Fruit fly (Drosophila melanogaster) whole organism, embryonic: ENCODE results near the gene trbl.

Experiments used
- BEAF-32 ChIP-seq: fragments of 200-800 bp; sonication (Bioruptor generic); optimal IDR thresholded peaks from 3 replicates; lab custom pipeline; 2017; ENCODE audit warnings: missing biosample characterization, missing genetic modification characterization, mild to moderate bottlenecking, moderate library complexity, missing genetic modification reagents
- Bteb2 ChIP-seq: fragments of 200-800 bp; sonication (Bioruptor generic); optimal IDR thresholded peaks from 2 replicates; lab custom pipeline; 2016; ENCODE audit warnings: missing biosample characterization, missing genetic modification characterization
- CG10267 ChIP-seq: fragments of 200-800 bp; sonication (Bioruptor generic); optimal IDR thresholded peaks from 2 replicates; lab custom pipeline; 2018; ENCODE audit warnings: missing biosample characterization, mild to moderate bottlenecking, missing genetic modification characterization, moderate library complexity
- CG10431 ChIP-seq: fragments of 200-800 bp; sonication (Bioruptor generic); optimal IDR thresholded peaks from 3 replicates; lab custom pipeline; 2018; ENCODE audit warnings: missing biosample characterization, mild to moderate bottlenecking, missing genetic modification characterization
- CG11696 ChIP-seq: fragments of 200-800 bp; sonication (Bioruptor generic); IDR thresholded peaks from 2 replicates; pipeline ENCODE4 v1.3.6; 2022; ENCODE audit warnings: missing biosample characterization, missing genetic modification characterization
- CG12155 ChIP-seq: fragments of 200-800 bp; sonication (Bioruptor generic); optimal IDR thresholded peaks from 3 replicates; lab custom pipeline; 2016; ENCODE audit warnings: missing biosample characterization, missing genetic modification characterization
- CG15479 ChIP-seq: fragments of 200-800 bp; sonication (Bioruptor generic); optimal IDR thresholded peaks from 3 replicates; lab custom pipeline; 2019; ENCODE audit warnings: missing biosample characterization, mild to moderate bottlenecking, missing genetic modification characterization, moderate library complexity
- CG16779 ChIP-seq: fragments of 200-800 bp; sonication (Bioruptor generic); IDR thresholded peaks from 2 replicates; pipeline ENCODE4 v1.3.6; 2022; ENCODE audit warnings: missing biosample characterization, missing genetic modification characterization
- CG16815 ChIP-seq: fragments of 200-800 bp; sonication (Bioruptor generic); optimal IDR thresholded peaks from 3 replicates; lab custom pipeline; 2017; ENCODE audit warnings: missing biosample characterization, mild to moderate bottlenecking, missing genetic modification characterization
- CG17568 ChIP-seq: fragments of 200-800 bp; sonication (Bioruptor generic); optimal IDR thresholded peaks from 2 replicates; lab custom pipeline; 2018; ENCODE audit warnings: missing biosample characterization, mild to moderate bottlenecking, missing genetic modification characterization, moderate library complexity
- CG17612 ChIP-seq: fragments of 200-800 bp; sonication (Bioruptor generic); IDR thresholded peaks from 2 replicates; pipeline ENCODE4 v1.3.6; 2022; ENCODE audit warnings: missing biosample characterization, missing genetic modification characterization
- CG17912 ChIP-seq: fragments of 200-800 bp; sonication (Bioruptor generic); optimal IDR thresholded peaks from 2 replicates; lab custom pipeline; 2018; ENCODE audit warnings: missing biosample characterization, mild to moderate bottlenecking, missing genetic modification characterization
- CG1832 ChIP-seq: fragments of 200-800 bp; sonication (Bioruptor generic); optimal IDR thresholded peaks from 2 replicates; lab custom pipeline; 2017; ENCODE audit warnings: missing biosample characterization, mild to moderate bottlenecking, missing genetic modification characterization, inconsistent platforms
- CG18476 ChIP-seq: fragments of 200-800 bp; sonication (Bioruptor generic); optimal IDR thresholded peaks from 2 replicates; lab custom pipeline; 2016; ENCODE audit warnings: missing biosample characterization, mild to moderate bottlenecking, missing genetic modification characterization
- CG2129 ChIP-seq: fragments of 200-800 bp; sonication (Bioruptor generic); IDR thresholded peaks from 2 replicates; pipeline ENCODE4 v1.3.6; 2022; ENCODE audit warnings: missing biosample characterization, missing genetic modification characterization; ENCODE audit not compliant: partially characterized antibody
- CG2199 ChIP-seq: fragments of 200-800 bp; sonication (Bioruptor generic); IDR thresholded peaks from 3 replicates; pipeline ENCODE4 v1.3.6; 2022; ENCODE audit warnings: missing biosample characterization, missing genetic modification characterization
- CG2202 ChIP-seq: fragments of 200-800 bp; sonication (Bioruptor generic); optimal IDR thresholded peaks from 2 replicates; lab custom pipeline; 2018; ENCODE audit warnings: missing biosample characterization, mild to moderate bottlenecking, missing genetic modification characterization
- CG3407 ChIP-seq: fragments of 200-800 bp; sonication (Bioruptor generic); optimal IDR thresholded peaks from 2 replicates; lab custom pipeline; 2018; ENCODE audit warnings: missing biosample characterization, mild to moderate bottlenecking, missing genetic modification characterization
- CG3995 ChIP-seq: fragments of 200-800 bp; sonication (Bioruptor generic); optimal IDR thresholded peaks from 3 replicates; lab custom pipeline; 2016; ENCODE audit warnings: missing biosample characterization, missing genetic modification characterization
- CG4820 ChIP-seq: fragments of 200-800 bp; sonication (Bioruptor generic); optimal IDR thresholded peaks from 3 replicates; lab custom pipeline; 2016; ENCODE audit warnings: missing biosample characterization, missing genetic modification characterization
- CG4854 ChIP-seq: fragments of 200-800 bp; sonication (Bioruptor generic); optimal IDR thresholded peaks from 2 replicates; lab custom pipeline; 2016; ENCODE audit warnings: missing biosample characterization, missing genetic modification characterization, inconsistent platforms
- CG7357 ChIP-seq: fragments of 200-800 bp; sonication (Bioruptor generic); IDR thresholded peaks from 3 replicates; pipeline ENCODE4 v1.3.6; 2022; ENCODE audit warnings: missing biosample characterization, missing genetic modification characterization
- CG7372 ChIP-seq: fragments of 200-800 bp; sonication (Bioruptor generic); IDR thresholded peaks from 2 replicates; pipeline ENCODE4 v1.3.6; 2022; ENCODE audit warnings: missing biosample characterization, missing genetic modification characterization
- CG7963 ChIP-seq: fragments of 200-800 bp; sonication (Bioruptor generic); IDR thresholded peaks from 3 replicates; pipeline ENCODE4 v1.3.6; 2022; ENCODE audit warnings: missing biosample characterization, missing genetic modification characterization; ENCODE audit not compliant: partially characterized antibody
- CG9437 ChIP-seq: fragments of 200-800 bp; sonication (Bioruptor generic); optimal IDR thresholded peaks from 2 replicates; lab custom pipeline; 2018; ENCODE audit warnings: missing biosample characterization, mild to moderate bottlenecking, missing genetic modification characterization
- Dip3 ChIP-seq: fragments of 200-800 bp; sonication (Bioruptor generic); optimal IDR thresholded peaks from 3 replicates; lab custom pipeline; 2016; ENCODE audit warnings: missing biosample characterization, missing genetic modification characterization
- Doc2 ChIP-seq: fragments of 200-800 bp; sonication (Bioruptor generic); IDR thresholded peaks from 2 replicates; pipeline ENCODE4 v1.3.6; 2022; ENCODE audit warnings: missing biosample characterization, missing genetic modification characterization
- Fer3 ChIP-seq: fragments of 200-800 bp; sonication (Bioruptor generic); optimal IDR thresholded peaks from 2 replicates; lab custom pipeline; 2018; ENCODE audit warnings: missing biosample characterization, mild to moderate bottlenecking, missing genetic modification characterization, moderate library complexity
- GATAe ChIP-seq: fragments of 200-800 bp; sonication (Bioruptor generic); conservative IDR thresholded peaks from 2 replicates; pipeline ENCODE4 v1.3.6; 2022; ENCODE audit warnings: missing biosample characterization, missing genetic modification characterization
- Gsc ChIP-seq: fragments of 200-800 bp; sonication (Bioruptor generic); IDR thresholded peaks from 2 replicates; pipeline ENCODE4 v1.3.6; 2022; ENCODE audit warnings: missing biosample characterization, missing genetic modification characterization
- HLH3B ChIP-seq: fragments of 200-800 bp; sonication (Bioruptor generic); IDR thresholded peaks from 2 replicates; pipeline ENCODE4 v1.3.6; 2022; ENCODE audit warnings: missing biosample characterization, missing genetic modification characterization
- Hmr ChIP-seq: fragments of 200-800 bp; sonication (Bioruptor generic); optimal IDR thresholded peaks from 3 replicates; lab custom pipeline; 2017; ENCODE audit warnings: mild to moderate bottlenecking, missing biosample characterization, missing genetic modification reagents, missing genetic modification characterization
- Mad ChIP-seq: fragments of 200-800 bp; sonication (Bioruptor generic); optimal IDR thresholded peaks from 2 replicates; lab custom pipeline; 2016; ENCODE audit warnings: missing biosample characterization, missing genetic modification characterization
- Six4 ChIP-seq: fragments of 200-800 bp; sonication (Bioruptor generic); optimal IDR thresholded peaks from 2 replicates; lab custom pipeline; 2016; ENCODE audit warnings: missing biosample characterization, missing genetic modification characterization
- ac ChIP-seq: fragments of 200-800 bp; sonication (Bioruptor generic); optimal IDR thresholded peaks from 3 replicates; lab custom pipeline; 2017; ENCODE audit warnings: missing biosample characterization, mild to moderate bottlenecking, missing genetic modification characterization
- al ChIP-seq: fragments of 200-800 bp; sonication (Bioruptor generic); IDR thresholded peaks from 2 replicates; pipeline ENCODE4 v1.3.6; 2022; ENCODE audit warnings: missing biosample characterization, missing genetic modification characterization
- da ChIP-seq: fragments of 200-800 bp; sonication (Bioruptor generic); optimal IDR thresholded peaks from 2 replicates; lab custom pipeline; 2016; ENCODE audit warnings: missing biosample characterization, missing genetic modification characterization
- dm ChIP-seq: fragments of 200-800 bp; sonication (Bioruptor generic); optimal IDR thresholded peaks from 3 replicates; lab custom pipeline; 2016; ENCODE audit warnings: missing biosample characterization, missing genetic modification characterization
- fru ChIP-seq: fragments of >200 bp; optimal IDR thresholded peaks from 2 replicates; lab custom pipeline; 2017
- gt ChIP-seq: fragments of 200-800 bp; sonication (Bioruptor generic); IDR thresholded peaks from 2 replicates; pipeline ENCODE4 v1.3.6; 2022; ENCODE audit warnings: missing biosample characterization, missing genetic modification characterization
- klu ChIP-seq: fragments of 200-800 bp; sonication (Bioruptor generic); IDR thresholded peaks from 2 replicates; pipeline ENCODE4 v1.3.6; 2022; ENCODE audit warnings: missing biosample characterization, missing genetic modification characterization
- onecut ChIP-seq: fragments of 200-800 bp; sonication (Bioruptor generic); IDR thresholded peaks from 2 replicates; pipeline ENCODE4 v1.3.6; 2022; ENCODE audit warnings: missing biosample characterization, missing genetic modification characterization
- pb ChIP-seq: fragments of 200-800 bp; sonication (Bioruptor generic); optimal IDR thresholded peaks from 3 replicates; lab custom pipeline; 2016; ENCODE audit warnings: missing biosample characterization, missing genetic modification characterization
- peb ChIP-seq: fragments of 200-800 bp; sonication (Bioruptor generic); IDR thresholded peaks from 2 replicates; pipeline ENCODE4 v1.3.6; 2022; ENCODE audit warnings: missing biosample characterization, missing genetic modification characterization
- pzg ChIP-seq: fragments of 200-800 bp; sonication (Bioruptor generic); optimal IDR thresholded peaks from 3 replicates; lab custom pipeline; 2018; ENCODE audit warnings: missing biosample characterization, mild to moderate bottlenecking, missing genetic modification characterization, moderate library complexity
- sisA ChIP-seq: fragments of 200-800 bp; sonication (Bioruptor generic); IDR thresholded peaks from 2 replicates; pipeline ENCODE4 v1.3.6; 2022; ENCODE audit warnings: missing biosample characterization, missing genetic modification characterization
- slp2 ChIP-seq: fragments of 200-800 bp; sonication (Bioruptor generic); optimal IDR thresholded peaks from 2 replicates; lab custom pipeline; 2016; ENCODE audit warnings: missing biosample characterization, missing genetic modification characterization
- tna ChIP-seq: fragments of 200-800 bp; sonication (Bioruptor generic); IDR thresholded peaks from 2 replicates; pipeline ENCODE4 v1.3.6; 2022; ENCODE audit warnings: missing biosample characterization, missing genetic modification characterization; ENCODE audit not compliant: partially characterized antibody
- zfh1 ChIP-seq: fragments of 200-800 bp; sonication (Bioruptor generic); IDR thresholded peaks from 3 replicates; pipeline ENCODE4 v1.3.6; 2022; ENCODE audit warnings: missing biosample characterization, missing genetic modification characterization

Gene trbl

dm6 chr3L:20441632-20442469 lies 40.4 kb upstream of the trbl start, which contains the start of gene CG5910 (continued):
- no peak for TF ChIP-seq CG2199
- no peak for TF ChIP-seq Gsc (GFP tag; lab: Robert Waterston, UW)
- TF ChIP-seq CG7372 (GFP tag; lab: Robert Waterston, UW) = peak; percentile 53; the same call in 1 of the 2 replicates
- TF ChIP-seq gt (GFP tag; lab: Robert Waterston, UW) = peak; percentile 41; the same call in 1 of the 2 replicates
- peak; percentile 79 for TF ChIP-seq CG4820
- TF ChIP-seq zfh1 = peak; percentile 70
- TF ChIP-seq Dip3 = no peak
- peak; percentile 84 for TF ChIP-seq Six4 (GFP tag; lab: Kevin White, UChicago)
- TF ChIP-seq GATAe (GFP tag; lab: Robert Waterston, UW) = 0 out of 2 replicates have a peak, but pooled peaks have one; percentile 23
- TF ChIP-seq CG10267 (tag; lab: Kevin White, UChicago) = peak; percentile 89
- TF ChIP-seq CG9437 (GFP tag; lab: Kevin White, UChicago) = peak; percentile 89
- TF ChIP-seq al (GFP tag; lab: Robert Waterston, UW) = peak; percentile 74
- TF ChIP-seq pzg = no peak
- peak; percentile 40 for TF ChIP-seq ac (GFP tag; lab: Kevin White, UChicago)
- no peak for TF ChIP-seq CG1832 (GFP tag; lab: Kevin White, UChicago)
- TF ChIP-seq tna (GFP tag; lab: Robert Waterston, UW) = no peak
- TF ChIP-seq Hmr (GFP tag; lab: Kevin White, UChicago) = peak; percentile 94
- TF ChIP-seq CG10431 (GFP tag; lab: Kevin White, UChicago) = peak; percentile 67
- peak; percentile 66 for TF ChIP-seq CG18476 (GFP tag; lab: Kevin White, UChicago)
- no peak for TF ChIP-seq CG17568
- TF ChIP-seq onecut (GFP tag; lab: Robert Waterston, UW) = no peak; the same call in 1 of the 2 replicates
- TF ChIP-seq CG3995 (GFP tag; lab: Kevin White, UChicago) = no peak
- TF ChIP-seq slp2 (GFP tag; lab: Kevin White, UChicago) = peak; percentile 34
- TF ChIP-seq CG7357 (GFP tag; lab: Robert Waterston, UW) = peak; percentile 83
- peak; percentile 72 for TF ChIP-seq klu (GFP tag; lab: Robert Waterston, UW)
- TF ChIP-seq HLH3B (GFP tag; lab: Robert Waterston, UW) = peak; percentile 76
- peak; percentile 50; the same call in 1 of the 2 replicates for TF ChIP-seq CG17612
- TF ChIP-seq BEAF-32 (GFP tag; lab: Kevin White, UChicago) = no peak
- TF ChIP-seq CG16779 (GFP tag; lab: Robert Waterston, UW) = no peak
- TF ChIP-seq CG16815 (GFP tag; lab: Kevin White, UChicago) = peak; percentile 81
- no peak for TF ChIP-seq Doc2 (GFP tag; lab: Robert Waterston, UW)
- peak; percentile 84 for TF ChIP-seq sisA (GFP tag; lab: Robert Waterston, UW)
- no peak for TF ChIP-seq dm
- no peak for TF ChIP-seq CG7963 (GFP tag; lab: Robert Waterston, UW)
- peak; percentile 48 for TF ChIP-seq Bteb2 (GFP tag; lab: Kevin White, UChicago)
- TF ChIP-seq CG2129 (GFP tag; lab: Robert Waterston, UW) = no peak
- TF ChIP-seq CG17912 = no peak
- no peak for TF ChIP-seq pb (GFP tag; lab: Kevin White, UChicago)
- TF ChIP-seq Mad (GFP tag; lab: Kevin White, UChicago) = no peak
- TF ChIP-seq CG11696 (GFP tag; lab: Robert Waterston, UW) = peak; percentile 66; the same call in 1 of the 2 replicates
- TF ChIP-seq CG12155 = peak; percentile 79
- TF ChIP-seq da (GFP tag; lab: Kevin White, UChicago) = no peak
- no peak for TF ChIP-seq fru (lab: Kevin White, UChicago)
- no peak for TF ChIP-seq CG4854 (GFP tag; lab: Kevin White, UChicago)
- peak; percentile 84 for TF ChIP-seq Fer3 (tag; lab: Kevin White, UChicago)
- no peak for TF ChIP-seq CG15479 (GFP tag; lab: Kevin White, UChicago)
- peak; percentile 78 for TF ChIP-seq CG3407
- peak; percentile 50; the same call in 1 of the 2 replicates for TF ChIP-seq peb (GFP tag; lab: Robert Waterston, UW)
- TF ChIP-seq CG2202 (tag; lab: Kevin White, UChicago) = peak; percentile 68
